Fruit fly (Drosophila melanogaster) whole organism, embryonic: ENCODE measurements around the gene CG33281.
A peak's percentile ranks its signal among the peaks of the same experiment; 100 is the strongest.

Source experiments
- Adf1 ChIP-seq: fragments of 200-800 bp; sonication (Bioruptor generic); IDR thresholded peaks from 2 replicates; pipeline ENCODE4 v1.3.6; 2022; ENCODE audit warnings: missing biosample characterization, missing genetic modification characterization
- Asciz ChIP-seq: fragments of 200-800 bp; sonication (Bioruptor generic); optimal IDR thresholded peaks from 2 replicates; lab custom pipeline; 2017; ENCODE audit warnings: missing biosample characterization, mild to moderate bottlenecking, missing genetic modification characterization, missing genetic modification reagents
- CG10209 ChIP-seq: fragments of 200-800 bp; sonication (Bioruptor generic); optimal IDR thresholded peaks from 3 replicates; lab custom pipeline; 2017; ENCODE audit warnings: missing biosample characterization, mild to moderate bottlenecking, missing genetic modification characterization, missing genetic modification reagents
- CG10431 ChIP-seq: fragments of 200-800 bp; sonication (Bioruptor generic); optimal IDR thresholded peaks from 3 replicates; lab custom pipeline; 2018; ENCODE audit warnings: missing biosample characterization, mild to moderate bottlenecking, missing genetic modification characterization
- CG12071 ChIP-seq: fragments of 200-800 bp; sonication (Bioruptor generic); optimal IDR thresholded peaks from 3 replicates; lab custom pipeline; 2018; ENCODE audit warnings: missing biosample characterization, mild to moderate bottlenecking, missing genetic modification characterization
- CG12391 ChIP-seq: fragments of 200-800 bp; sonication (Bioruptor generic); optimal IDR thresholded peaks from 3 replicates; lab custom pipeline; 2018; ENCODE audit warnings: missing biosample characterization, mild to moderate bottlenecking, missing genetic modification characterization, moderate library complexity
- CG13424 ChIP-seq: fragments of 200-800 bp; sonication (Bioruptor generic); optimal IDR thresholded peaks from 2 replicates; lab custom pipeline; 2019; ENCODE audit warnings: missing biosample characterization, mild to moderate bottlenecking, missing genetic modification characterization, moderate library complexity
- CG14441 ChIP-seq: fragments of 200-800 bp; sonication (Bioruptor generic); IDR thresholded peaks from 2 replicates; pipeline ENCODE4 v1.3.6; 2022; ENCODE audit warnings: missing biosample characterization, missing genetic modification characterization
- CG15269 ChIP-seq: fragments of 200-800 bp; sonication (Bioruptor generic); optimal IDR thresholded peaks from 2 replicates; lab custom pipeline; 2018; ENCODE audit warnings: missing biosample characterization, mild to moderate bottlenecking, missing genetic modification characterization, moderate library complexity
- CG1529 ChIP-seq: fragments of 200-800 bp; sonication (Bioruptor generic); optimal IDR thresholded peaks from 3 replicates; lab custom pipeline; 2018; ENCODE audit warnings: missing biosample characterization, missing genetic modification characterization
- CG16813 ChIP-seq: fragments of 200-800 bp; sonication (Bioruptor generic); IDR thresholded peaks from 3 replicates; pipeline ENCODE4 v1.3.6; 2022; ENCODE audit warnings: missing biosample characterization, missing genetic modification characterization; ENCODE audit not compliant: partially characterized antibody
- CG17359 ChIP-seq: fragments of 200-800 bp; sonication (Bioruptor generic); optimal IDR thresholded peaks from 3 replicates; lab custom pipeline; 2018; ENCODE audit warnings: missing biosample characterization, mild to moderate bottlenecking, missing genetic modification characterization, moderate library complexity
- CG3281 ChIP-seq: fragments of 200-800 bp; sonication (Bioruptor generic); optimal IDR thresholded peaks from 3 replicates; lab custom pipeline; 2017; ENCODE audit warnings: missing biosample characterization, mild to moderate bottlenecking, missing genetic modification characterization
- CG34224 ChIP-seq: fragments of 200-800 bp; sonication (Bioruptor generic); IDR thresholded peaks from 3 replicates; pipeline ENCODE4 v1.3.6; 2022; ENCODE audit warnings: missing biosample characterization, missing genetic modification characterization; ENCODE audit not compliant: partially characterized antibody
- CG4360 ChIP-seq: fragments of 200-800 bp; sonication (Bioruptor generic); IDR thresholded peaks from 2 replicates; pipeline ENCODE4 v1.3.6; 2022; ENCODE audit warnings: missing biosample characterization, missing genetic modification characterization
- CG4424 ChIP-seq: fragments of 200-800 bp; sonication (Bioruptor generic); optimal IDR thresholded peaks from 3 replicates; lab custom pipeline; 2016; ENCODE audit warnings: missing biosample characterization, missing genetic modification characterization
- CG4854 ChIP-seq: fragments of 200-800 bp; sonication (Bioruptor generic); optimal IDR thresholded peaks from 2 replicates; lab custom pipeline; 2016; ENCODE audit warnings: missing biosample characterization, missing genetic modification characterization, inconsistent platforms
- CG5180 ChIP-seq: fragments of 200-800 bp; sonication (Bioruptor generic); optimal IDR thresholded peaks from 3 replicates; lab custom pipeline; 2017; ENCODE audit warnings: missing biosample characterization, missing genetic modification characterization, mild to moderate bottlenecking, moderate library complexity, missing genetic modification reagents
- CG5953 ChIP-seq: fragments of 200-800 bp; sonication (Bioruptor generic); IDR thresholded peaks from 2 replicates; pipeline ENCODE4 v1.3.6; 2022; ENCODE audit warnings: missing biosample characterization, missing genetic modification characterization
- CG7372 ChIP-seq: fragments of 200-800 bp; sonication (Bioruptor generic); IDR thresholded peaks from 2 replicates; pipeline ENCODE4 v1.3.6; 2022; ENCODE audit warnings: missing biosample characterization, missing genetic modification characterization
- CG7556 ChIP-seq: fragments of 200-800 bp; sonication (Bioruptor generic); optimal IDR thresholded peaks from 2 replicates; lab custom pipeline; 2017; ENCODE audit warnings: missing biosample characterization, mild to moderate bottlenecking, missing genetic modification characterization
- CG8478 ChIP-seq: fragments of >200 bp; optimal IDR thresholded peaks from 2 replicates; lab custom pipeline; 2018
- CkIIα-i1 ChIP-seq: fragments of 200-800 bp; sonication (Bioruptor generic); IDR thresholded peaks from 2 replicates; pipeline ENCODE4 v1.3.6; 2022; ENCODE audit warnings: missing biosample characterization, missing genetic modification characterization
- D ChIP-seq, 2 experiments: fragments of 200-800 bp in 1 of 2; fragments of >200 bp in 1 of 2; sonication (Bioruptor generic) in 1 of 2; optimal IDR thresholded peaks; 2 replicates in 1 of 2; 3 replicates in 1 of 2; lab custom pipeline; 2017; ENCODE audit warnings: mild to moderate bottlenecking in 1 of 2, missing biosample characterization in 1 of 2, missing genetic modification characterization in 1 of 2, missing genetic modification reagents in 1 of 2
- Dip2 ChIP-seq: fragments of 200-800 bp; sonication (Bioruptor generic); IDR thresholded peaks from 2 replicates; pipeline ENCODE4 v1.3.6; 2022; ENCODE audit warnings: missing biosample characterization, missing genetic modification characterization
- Dll ChIP-seq: fragments of 200-800 bp; sonication (Bioruptor generic); IDR thresholded peaks from 4 replicates; pipeline ENCODE4 v1.3.6; 2022; ENCODE audit warnings: missing biosample characterization, missing genetic modification characterization; ENCODE audit not compliant: partially characterized antibody
- Elba2 ChIP-seq: fragments of 200-800 bp; sonication (Bioruptor generic); optimal IDR thresholded peaks from 3 replicates; lab custom pipeline; 2016; ENCODE audit warnings: missing biosample characterization, missing genetic modification characterization
- Gsc ChIP-seq: fragments of 200-800 bp; sonication (Bioruptor generic); IDR thresholded peaks from 2 replicates; pipeline ENCODE4 v1.3.6; 2022; ENCODE audit warnings: missing biosample characterization, missing genetic modification characterization
- Hand ChIP-seq: fragments of 200-800 bp; sonication (Bioruptor generic); optimal IDR thresholded peaks from 2 replicates; lab custom pipeline; 2017; ENCODE audit warnings: mild to moderate bottlenecking, missing biosample characterization, missing genetic modification reagents, missing genetic modification characterization
- Lpt ChIP-seq: fragments of >200 bp; optimal IDR thresholded peaks from 2 replicates; lab custom pipeline; 2018; ENCODE audit warnings: missing biosample characterization, missing genetic modification characterization
- Mrtf ChIP-seq: fragments of 200-800 bp; sonication (Bioruptor generic); IDR thresholded peaks from 3 replicates; pipeline ENCODE4 v1.3.6; 2022; ENCODE audit warnings: missing biosample characterization, missing genetic modification characterization
- Oli ChIP-seq: fragments of 200-800 bp; sonication (Bioruptor generic); optimal IDR thresholded peaks from 2 replicates; lab custom pipeline; 2018; ENCODE audit warnings: missing biosample characterization, mild to moderate bottlenecking, missing genetic modification characterization, moderate library complexity
- Ptx1 ChIP-seq: fragments of 200-800 bp; sonication (Bioruptor generic); IDR thresholded peaks from 2 replicates; pipeline ENCODE4 v1.3.6; 2022; ENCODE audit warnings: missing biosample characterization, missing genetic modification characterization
- Stat92E ChIP-seq, 3 experiments: fragments of >200 bp in 2 of 3; fragments of 200-800 bp in 1 of 3; sonication (Bioruptor generic) in 1 of 3; optimal IDR thresholded peaks; 2 replicates each; lab custom pipeline; 2017 to 2019; ENCODE audit warnings: missing biosample characterization in 3 of 3, missing genetic modification characterization in 3 of 3, mild to moderate bottlenecking in 1 of 3, moderate library complexity in 1 of 3
- ash1 ChIP-seq: fragments of 200-800 bp; sonication (Bioruptor generic); optimal IDR thresholded peaks from 2 replicates; lab custom pipeline; 2018; ENCODE audit warnings: missing biosample characterization, mild to moderate bottlenecking, missing genetic modification characterization
- dmrt99B ChIP-seq: fragments of 200-800 bp; sonication (Bioruptor generic); optimal IDR thresholded peaks from 2 replicates; lab custom pipeline; 2018; ENCODE audit warnings: missing biosample characterization, mild to moderate bottlenecking, missing genetic modification characterization, moderate library complexity
- exex ChIP-seq: fragments of 200-800 bp; sonication (Bioruptor generic); optimal IDR thresholded peaks from 4 replicates; lab custom pipeline; 2018; ENCODE audit warnings: missing biosample characterization, mild to moderate bottlenecking, missing genetic modification characterization, moderate library complexity
- gt ChIP-seq: fragments of 200-800 bp; sonication (Bioruptor generic); IDR thresholded peaks from 2 replicates; pipeline ENCODE4 v1.3.6; 2022; ENCODE audit warnings: missing biosample characterization, missing genetic modification characterization
- ham ChIP-seq: fragments of 200-800 bp; sonication (Bioruptor generic); IDR thresholded peaks from 2 replicates; pipeline ENCODE4 v1.3.6; 2022; ENCODE audit warnings: missing biosample characterization, missing genetic modification characterization
- knrl ChIP-seq: fragments of 200-800 bp; sonication (Bioruptor generic); IDR thresholded peaks from 3 replicates; pipeline ENCODE4 v1.3.6; 2022; ENCODE audit warnings: missing biosample characterization, missing genetic modification characterization; ENCODE audit not compliant: partially characterized antibody
- luna ChIP-seq: fragments of 200-800 bp; sonication (Bioruptor generic); optimal IDR thresholded peaks from 2 replicates; lab custom pipeline; 2016; ENCODE audit warnings: missing biosample characterization, missing genetic modification characterization
- maf-S ChIP-seq: fragments of 200-800 bp; sonication (Bioruptor generic); optimal IDR thresholded peaks from 2 replicates; lab custom pipeline; 2016; ENCODE audit warnings: missing biosample characterization, missing genetic modification characterization
- otp ChIP-seq: fragments of 200-800 bp; sonication (Bioruptor generic); IDR thresholded peaks from 3 replicates; pipeline ENCODE4, ENCODE4 v1.3.6; 2022; ENCODE audit warnings: missing biosample characterization, missing genetic modification characterization
- sc ChIP-seq, 3 experiments: fragments of >200 bp in 2 of 3; fragments of 200-800 bp in 1 of 3; sonication (Bioruptor generic) in 1 of 3; optimal IDR thresholded peaks; 2 replicates in 2 of 3; 3 replicates in 1 of 3; lab custom pipeline; 2017; ENCODE audit warnings: mild to moderate bottlenecking in 1 of 3, missing biosample characterization in 1 of 3, missing genetic modification characterization in 1 of 3, missing genetic modification reagents in 1 of 3
- sna ChIP-seq: fragments of 200-800 bp; sonication (Bioruptor generic); IDR thresholded peaks from 2 replicates; pipeline ENCODE4 v1.3.6; 2022; ENCODE audit warnings: missing biosample characterization, missing genetic modification characterization; ENCODE audit not compliant: partially characterized antibody
- vnd ChIP-seq: fragments of 200-800 bp; sonication (Bioruptor generic); IDR thresholded peaks from 3 replicates; pipeline ENCODE4 v1.3.6; 2022; ENCODE audit warnings: missing biosample characterization, missing genetic modification characterization; ENCODE audit not compliant: partially characterized antibody
- wor ChIP-seq: fragments of 200-800 bp; sonication (Bioruptor generic); IDR thresholded peaks from 2 replicates; pipeline ENCODE4 v1.3.6; 2022; ENCODE audit warnings: missing biosample characterization, missing genetic modification characterization

The CG33281 gene

dm6 chr2L:3302958-3303842 is 20.8 kb upstream of the CG33281 start, which contains the start of gene CG9663 (continued):
- TF ChIP-seq CG16813: peak; percentile 41; the same call in 1 of the 3 replicates
- no peak for TF ChIP-seq CG10209
- TF ChIP-seq ash1 (GFP tag; lab: Kevin White, UChicago): peak; percentile 13
- TF ChIP-seq Hand (GFP tag; lab: Kevin White, UChicago): peak; percentile 24
- no peak for TF ChIP-seq CG1529 (GFP tag; lab: Kevin White, UChicago)
- TF ChIP-seq CG4854: no peak
- no peak for TF ChIP-seq CG7556 (GFP tag; lab: Kevin White, UChicago)
- TF ChIP-seq CG14441: no peak; the same call in 1 of the 2 replicates
- no peak for TF ChIP-seq CG8478
- TF ChIP-seq Lpt: no peak
- no peak for TF ChIP-seq CG15269 (tag; lab: Kevin White, UChicago)
- no peak for TF ChIP-seq Oli (tag; lab: Kevin White, UChicago)
- no peak for TF ChIP-seq CG4424
- peak; percentile 27 for TF ChIP-seq CG12391 (tag; lab: Kevin White, UChicago)
- peak; percentile 52; the same call in 1 of the 2 replicates for TF ChIP-seq sna (GFP tag; lab: Robert Waterston, UW)
- TF ChIP-seq Stat92E (GFP tag; optimal IDR thresholded peaks at IDR 0.05; lab: Kevin White, UChicago): peak in 1 of 3 experiments; percentile 59
- peak; percentile 39 for TF ChIP-seq CG12071 (GFP tag; lab: Kevin White, UChicago)
- no peak; the same call in 2 of the 3 replicates for TF ChIP-seq otp (GFP tag; lab: Robert Waterston, UW)
- peak; percentile 13; the same call in 1 of the 2 replicates for TF ChIP-seq CG4360
- TF ChIP-seq D (optimal IDR thresholded peaks at IDR 0.05; lab: Kevin White, UChicago): peak; percentile 66
- peak; percentile 8 for TF ChIP-seq D (GFP tag; optimal IDR thresholded peaks at IDR 0.05; lab: Kevin White, UChicago)
- no peak for TF ChIP-seq CG5953 (GFP tag; lab: Robert Waterston, UW)
- peak; percentile 20 for TF ChIP-seq Asciz
- TF ChIP-seq sc (optimal IDR thresholded peaks at IDR 0.05; lab: Kevin White, UChicago): no peak
- no peak for TF ChIP-seq sc (GFP tag; optimal IDR thresholded peaks at IDR 0.05; lab: Kevin White, UChicago)
- no peak for TF ChIP-seq CG13424
- no peak for TF ChIP-seq CG5180 (GFP tag; lab: Kevin White, UChicago)
- peak; percentile 86 for TF ChIP-seq exex (tag; lab: Kevin White, UChicago)
- no peak for TF ChIP-seq CG3281
- TF ChIP-seq Dip2 (GFP tag; lab: Robert Waterston, UW): no peak
- TF ChIP-seq CG17359 (tag; lab: Kevin White, UChicago): no peak
- TF ChIP-seq CG34224 (GFP tag; lab: Robert Waterston, UW): peak; percentile 60
- no peak for TF ChIP-seq luna (GFP tag; lab: Kevin White, UChicago)
- TF ChIP-seq CG7372 (GFP tag; lab: Robert Waterston, UW): no peak
- TF ChIP-seq CG10431 (GFP tag; lab: Kevin White, UChicago): peak; percentile 51
- no peak for TF ChIP-seq Mrtf
- TF ChIP-seq wor (GFP tag; lab: Robert Waterston, UW): no peak
- no peak for TF ChIP-seq gt
- TF ChIP-seq Adf1: no peak
- no peak for TF ChIP-seq vnd (GFP tag; lab: Robert Waterston, UW)
- TF ChIP-seq ham (GFP tag; lab: Robert Waterston, UW): no peak
- no peak for TF ChIP-seq Gsc (GFP tag; lab: Robert Waterston, UW)
- TF ChIP-seq Elba2 (GFP tag; lab: Kevin White, UChicago): peak; percentile 66
- TF ChIP-seq knrl: no peak
- peak; percentile 43; the same call in 2 of the 4 replicates for TF ChIP-seq Dll
- no peak for TF ChIP-seq CkIIα-i1 (GFP tag; lab: Robert Waterston, UW)
- TF ChIP-seq Ptx1 (GFP tag; lab: Robert Waterston, UW): peak; percentile 28
- TF ChIP-seq maf-S (GFP tag; lab: Kevin White, UChicago): no peak
- no peak for TF ChIP-seq dmrt99B
